Worm (Caenorhabditis elegans): ENCODE data around the gene epg-4.

DNA sequence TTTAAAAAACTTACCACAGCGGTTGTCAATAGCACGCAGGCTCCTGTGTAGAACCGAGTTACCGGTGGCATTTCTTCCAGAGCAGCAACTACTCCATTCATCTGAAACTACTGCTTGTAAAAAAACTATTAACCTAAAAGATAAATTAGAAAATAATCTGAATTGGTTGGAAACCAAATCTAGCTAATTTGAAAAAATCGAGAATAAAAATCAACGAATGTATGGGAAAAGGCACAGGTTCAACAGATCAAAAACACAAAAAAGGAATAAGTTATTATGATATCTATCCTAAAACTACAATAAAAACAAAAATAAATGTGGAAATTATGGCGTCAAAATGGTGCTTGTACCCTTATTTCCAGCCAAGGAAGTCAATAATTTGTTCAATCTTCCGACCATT is 41.1 kb downstream of the epg-4 start, which contains the start of gene der-2:
- TF ChIP-seq dao-5 (tag; optimal IDR thresholded peaks at IDR 0.05) (no peak), W03F9.2 (tag; optimal IDR thresholded peaks at IDR 0.05) (no peak), him-1 (tag; optimal IDR thresholded peaks at IDR 0.05) (no peak)

All from whole organism, L4/young adult.